Worm (Caenorhabditis elegans): ENCODE measurements around the gene Y102A5C.4.

DNA sequence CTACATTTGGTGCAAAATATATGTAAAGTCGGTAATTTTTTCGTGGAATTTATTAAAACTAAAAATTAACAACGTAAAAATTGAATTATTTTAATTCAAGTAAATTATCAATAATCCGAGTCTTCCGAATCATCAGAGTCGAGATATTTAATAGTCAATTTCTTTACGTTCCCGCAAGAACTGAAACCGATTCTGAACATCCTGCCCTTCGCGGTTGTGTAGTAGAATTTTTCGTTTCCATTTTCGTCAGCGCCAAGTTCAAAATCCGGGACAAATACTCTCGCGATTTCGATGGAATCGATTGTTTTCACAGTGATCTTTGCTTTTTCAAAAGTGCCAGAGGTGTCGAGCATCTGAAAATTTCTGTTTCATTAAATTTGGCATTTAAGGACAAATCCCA, 2.4 kb upstream of the Y102A5C.4 start:
- no peak for TF ChIP-seq ceh-82 (tag; optimal IDR thresholded peaks at IDR 0.05)
- no peak for TF ChIP-seq ama-1 (optimal IDR thresholded peaks at IDR 0.05)
- no peak for TF ChIP-seq nhr-237 (tag; optimal IDR thresholded peaks at IDR 0.05)
- no peak for TF ChIP-seq sox-4 (tag; optimal IDR thresholded peaks at IDR 0.05)
- no peak for TF ChIP-seq unc-86 (tag; optimal IDR thresholded peaks at IDR 0.05)
- TF ChIP-seq ztf-4 (tag; optimal IDR thresholded peaks at IDR 0.05) = no peak
- no peak for TF ChIP-seq fkh-10 (GFP tag; optimal IDR thresholded peaks at IDR 0.05)
- no peak for TF ChIP-seq blmp-1 (tag; optimal IDR thresholded peaks at IDR 0.05)
